Worm (Caenorhabditis elegans) whole organism, L3 larva: ENCODE data around the gene F31F7.1.

Source experiments
- R02D3.7 ChIP-seq: fragments of 150-350 bp; optimal IDR thresholded peaks from 2 replicates; lab custom pipeline; 2014; ENCODE audit warnings: missing biosample characterization, missing genetic modification characterization
- ZK546.5 ChIP-seq: sonication (generic microtip); optimal IDR thresholded peaks from 2 replicates; lab custom pipeline; 2017; ENCODE audit warnings: missing biosample characterization, missing genetic modification characterization
- aly-2 ChIP-seq: fragments of 150-350 bp; optimal IDR thresholded peaks from 2 replicates; lab custom pipeline; 2014; ENCODE audit warnings: missing biosample characterization, missing genetic modification characterization
- ama-1 ChIP-seq: fragments of 150-350 bp; optimal IDR thresholded peaks from 2 replicates; lab custom pipeline; 2018
- ceh-16 ChIP-seq: sonication (generic microtip); optimal IDR thresholded peaks from 2 replicates; lab custom pipeline; 2017; ENCODE audit warnings: missing biosample characterization, missing genetic modification characterization
- ceh-82 ChIP-seq: fragments of 150-350 bp; optimal IDR thresholded peaks from 2 replicates; lab custom pipeline; 2014; ENCODE audit warnings: missing biosample characterization, missing genetic modification characterization
- daf-12 ChIP-seq: fragments of 150-350 bp; optimal IDR thresholded peaks from 2 replicates; lab custom pipeline; 2014; ENCODE audit warnings: missing biosample characterization, missing genetic modification reagents, missing genetic modification characterization
- elt-1 ChIP-seq: fragments of 150-350 bp; optimal IDR thresholded peaks from 2 replicates; lab custom pipeline; 2014; ENCODE audit warnings: missing biosample characterization, missing genetic modification characterization
- elt-2 ChIP-seq: sonication (generic microtip); optimal IDR thresholded peaks from 2 replicates; lab custom pipeline; 2016; ENCODE audit warnings: missing genetic modification reagents, mild to moderate bottlenecking, missing genetic modification characterization, missing compliant biosample characterization
- elt-3 ChIP-seq, 3 experiments: fragments of 150-350 bp in 1 of 3; sonication (generic microtip) in 2 of 3; optimal IDR thresholded peaks; 2 replicates in 2 of 3; 4 replicates in 1 of 3; lab custom pipeline; 2014 to 2017; ENCODE audit warnings: missing biosample characterization in 3 of 3, missing genetic modification characterization in 3 of 3
- eor-1 ChIP-seq, 2 experiments: fragments of 150-350 bp; optimal IDR thresholded peaks; 2 replicates each; lab custom pipeline; 2014 to 2018; ENCODE audit warnings: missing biosample characterization in 2 of 2, missing genetic modification characterization in 2 of 2
- fkh-10 ChIP-seq: sonication (generic microtip); optimal IDR thresholded peaks from 2 replicates; lab custom pipeline; 2017; ENCODE audit warnings: missing biosample characterization, missing genetic modification reagents, missing genetic modification characterization
- fkh-2 ChIP-seq: fragments of 150-350 bp; optimal IDR thresholded peaks from 2 replicates; lab custom pipeline; 2014; ENCODE audit warnings: missing biosample characterization, missing genetic modification reagents, missing genetic modification characterization
- fos-1 ChIP-seq: fragments of 150-350 bp; optimal IDR thresholded peaks from 2 replicates; lab custom pipeline; 2014; ENCODE audit warnings: missing biosample characterization, missing genetic modification characterization
- jun-1 ChIP-seq: fragments of 150-350 bp; optimal IDR thresholded peaks from 2 replicates; lab custom pipeline; 2014; ENCODE audit warnings: missing biosample characterization, missing genetic modification reagents, missing genetic modification characterization
- lin-39 ChIP-seq: fragments of 150-350 bp; optimal IDR thresholded peaks from 2 replicates; lab custom pipeline; 2018; ENCODE audit warnings: missing biosample characterization, missing genetic modification reagents, missing genetic modification characterization
- lsy-12 ChIP-seq: sonication (generic microtip); optimal IDR thresholded peaks from 2 replicates; lab custom pipeline; 2016; ENCODE audit warnings: mild to moderate bottlenecking, missing genetic modification characterization, missing compliant biosample characterization
- mdl-1 ChIP-seq: fragments of 150-350 bp; optimal IDR thresholded peaks from 2 replicates; lab custom pipeline; 2014; ENCODE audit warnings: missing biosample characterization, missing genetic modification characterization
- mml-1 ChIP-seq: fragments of 150-350 bp; sonication (generic microtip); optimal IDR thresholded peaks from 3 replicates; lab custom pipeline; 2014; ENCODE audit warnings: missing biosample characterization, missing genetic modification characterization
- nfya-1 ChIP-seq: sonication (generic microtip); optimal IDR thresholded peaks from 2 replicates; lab custom pipeline; 2017; ENCODE audit warnings: missing genetic modification characterization, mild to moderate bottlenecking, missing compliant biosample characterization, antibody characterized with exemption, moderate library complexity; ENCODE audit not compliant: insufficient read depth
- nhr-12 ChIP-seq: fragments of 150-350 bp; optimal IDR thresholded peaks from 2 replicates; lab custom pipeline; 2014; ENCODE audit warnings: missing biosample characterization, missing genetic modification characterization
- nhr-23 ChIP-seq: fragments of 150-350 bp; optimal IDR thresholded peaks from 2 replicates; lab custom pipeline; 2014; ENCODE audit warnings: missing biosample characterization, missing genetic modification reagents, missing genetic modification characterization
- nhr-237 ChIP-seq: fragments of 150-350 bp; optimal IDR thresholded peaks from 2 replicates; lab custom pipeline; 2014; ENCODE audit warnings: missing biosample characterization, missing genetic modification characterization
- nhr-25 ChIP-seq: sonication (generic microtip); optimal IDR thresholded peaks from 2 replicates; lab custom pipeline; 2017; ENCODE audit warnings: missing biosample characterization, missing genetic modification characterization
- nhr-28 ChIP-seq: fragments of 150-350 bp; optimal IDR thresholded peaks from 2 replicates; lab custom pipeline; 2014; ENCODE audit warnings: missing biosample characterization, missing genetic modification characterization
- nhr-43 ChIP-seq: sonication (generic microtip); optimal IDR thresholded peaks from 2 replicates; lab custom pipeline; 2016; ENCODE audit warnings: mild to moderate bottlenecking, missing genetic modification characterization, missing compliant biosample characterization; ENCODE audit not compliant: poor library complexity, severe bottlenecking
- nhr-67 ChIP-seq: fragments of 150-350 bp; optimal IDR thresholded peaks from 2 replicates; lab custom pipeline; 2014; ENCODE audit warnings: missing biosample characterization, missing genetic modification characterization
- nhr-76 ChIP-seq: fragments of 150-350 bp; sonication (generic microtip); optimal IDR thresholded peaks from 5 replicates; lab custom pipeline; 2014; ENCODE audit warnings: missing biosample characterization, missing genetic modification characterization
- nhr-77 ChIP-seq: fragments of 150-350 bp; optimal IDR thresholded peaks from 2 replicates; lab custom pipeline; 2014; ENCODE audit warnings: missing biosample characterization, missing genetic modification characterization
- pha-4 ChIP-seq: fragments of 150-350 bp; optimal IDR thresholded peaks from 2 replicates; lab custom pipeline; 2014; ENCODE audit warnings: missing biosample characterization, missing genetic modification reagents, missing genetic modification characterization
- pqm-1 ChIP-seq: fragments of 150-350 bp; optimal IDR thresholded peaks from 2 replicates; lab custom pipeline; 2017; ENCODE audit warnings: missing biosample characterization, missing genetic modification characterization, inconsistent platforms
- skn-1 ChIP-seq: fragments of 150-350 bp; optimal IDR thresholded peaks from 2 replicates; lab custom pipeline; 2014; ENCODE audit warnings: missing biosample characterization, missing genetic modification characterization
- snpc-4 ChIP-seq: fragments of 150-350 bp; optimal IDR thresholded peaks from 2 replicates; lab custom pipeline; 2014; ENCODE audit warnings: missing biosample characterization, missing genetic modification characterization
- tbx-2 ChIP-seq: sonication (generic microtip); optimal IDR thresholded peaks from 2 replicates; lab custom pipeline; 2016; ENCODE audit warnings: mild to moderate bottlenecking, missing genetic modification characterization, missing compliant biosample characterization
- unc-39 ChIP-seq: sonication (generic microtip); optimal IDR thresholded peaks from 4 replicates; lab custom pipeline; 2017; ENCODE audit warnings: missing biosample characterization, missing genetic modification characterization
- unc-62 ChIP-seq: fragments of 150-350 bp; sonication (generic microtip); optimal IDR thresholded peaks from 4 replicates; lab custom pipeline; 2014; ENCODE audit warnings: missing biosample characterization, missing genetic modification reagents, missing genetic modification characterization
- zag-1 ChIP-seq: fragments of 150-350 bp; optimal IDR thresholded peaks from 2 replicates; lab custom pipeline; 2014; ENCODE audit warnings: missing biosample characterization, missing genetic modification characterization

F31F7.1 gene

ce11 chrV:6321280-6321679, 45.0 kb downstream of the F31F7.1 start:
- no peak for TF ChIP-seq ZK546.5 (tag; lab: Kevin White, UChicago)
- TF ChIP-seq pha-4 (tag; lab: Kevin White, UChicago), result no peak
- TF ChIP-seq lsy-12 (tag; lab: Kevin White, UChicago), result no peak
- TF ChIP-seq snpc-4 (tag; lab: Kevin White, UChicago), result no peak
- no peak for TF ChIP-seq aly-2 (tag; lab: Kevin White, UChicago)
- TF ChIP-seq zag-1 (tag; lab: Kevin White, UChicago), result no peak
- no peak for TF ChIP-seq pqm-1
- no peak for TF ChIP-seq mml-1 (tag; lab: Kevin White, UChicago)
- no peak for TF ChIP-seq ceh-16 (tag; lab: Kevin White, UChicago)
- no peak for TF ChIP-seq elt-2
- no peak for TF ChIP-seq jun-1 (tag; lab: Kevin White, UChicago)
- no peak for TF ChIP-seq eor-1 (tag; optimal IDR thresholded peaks at IDR 0.05; lab: Kevin White, UChicago)

ce11 chrV:6321733-6322198, 45.5 kb downstream of the F31F7.1 start, which contains the start of gene T28C12.15:
Gene T28C12.15, minus strand, starts transcription at chrV:6321783.
- no peak for TF ChIP-seq eor-1 (tag; optimal IDR thresholded peaks at IDR 0.05; lab: Kevin White, UChicago)
- TF ChIP-seq mdl-1 (tag; lab: Kevin White, UChicago), result no peak
- no peak for TF ChIP-seq nhr-77 (tag; lab: Kevin White, UChicago)
- no peak for TF ChIP-seq ceh-16 (tag; lab: Kevin White, UChicago)
- TF ChIP-seq unc-62 (GFP tag; lab: Kevin White, UChicago), result no peak
- TF ChIP-seq tbx-2 (tag; lab: Kevin White, UChicago), result no peak
- no peak for TF ChIP-seq skn-1 (tag; lab: Kevin White, UChicago)
- no peak for TF ChIP-seq fkh-2
- no peak for TF ChIP-seq nhr-12 (tag; lab: Kevin White, UChicago)
- no peak for TF ChIP-seq ceh-82 (tag; lab: Kevin White, UChicago)
- TF ChIP-seq, all 47 proteins: peak for 0

ce11 chrV:6322749-6323367, 46.6 kb downstream of the F31F7.1 start:
- TF ChIP-seq nhr-23 (tag; lab: Kevin White, UChicago) (peak; percentile 53), nhr-25 (peak; percentile 68), nhr-28 (no peak), nhr-43 (tag; lab: Kevin White, UChicago) (peak; percentile 20)

DNA sequence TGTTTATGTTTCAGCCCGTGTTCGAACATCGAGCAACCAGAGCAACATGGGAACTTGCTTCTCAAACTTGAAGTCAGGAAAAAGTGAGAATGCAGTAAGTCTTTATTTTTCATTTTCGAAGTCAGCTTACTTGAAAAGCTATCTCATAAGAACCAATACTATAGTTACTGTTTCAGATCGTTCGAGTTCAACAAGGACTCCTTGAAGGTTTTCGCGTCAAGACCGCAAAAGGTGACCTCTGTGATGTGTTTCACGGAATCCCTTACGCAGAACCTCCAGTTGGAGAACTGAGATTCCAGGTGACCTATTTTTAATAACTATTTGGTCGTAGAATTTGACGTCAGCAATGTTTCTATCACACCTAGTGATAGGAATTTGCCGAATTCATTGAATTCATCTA, 47.4 kb downstream of the F31F7.1 start:
- TF ChIP-seq daf-12 (tag; lab: Kevin White, UChicago) (no peak), nhr-12 (tag; lab: Kevin White, UChicago) (no peak), ZK546.5 (tag; lab: Kevin White, UChicago) (no peak), elt-1 (no peak), nfya-1 (no peak), nhr-237 (tag; lab: Kevin White, UChicago) (no peak), fkh-10 (GFP tag; lab: Kevin White, UChicago) (no peak), nhr-43 (tag; lab: Kevin White, UChicago) (no peak), ceh-16 (tag; lab: Kevin White, UChicago) (no peak), R02D3.7 (no peak), unc-62 (GFP tag; lab: Kevin White, UChicago) (no peak), tbx-2 (tag; lab: Kevin White, UChicago) (no peak), nhr-67 (tag; lab: Kevin White, UChicago) (no peak), lin-39 (tag; lab: Kevin White, UChicago) (no peak), unc-39 (tag; lab: Kevin White, UChicago) (no peak)

ce11 chrV:6326394-6326793, 50.2 kb downstream of the F31F7.1 start:
- no peak for TF ChIP-seq mml-1 (tag; lab: Kevin White, UChicago)
- TF ChIP-seq fos-1, result no peak
- no peak for TF ChIP-seq ceh-16 (tag; lab: Kevin White, UChicago)
- no peak for TF ChIP-seq elt-2
- TF ChIP-seq ceh-82 (tag; lab: Kevin White, UChicago), result no peak
- TF ChIP-seq nhr-43 (tag; lab: Kevin White, UChicago), result no peak
- peak in 1 of 3 experiments; percentile 33 for TF ChIP-seq elt-3 (tag; optimal IDR thresholded peaks at IDR 0.05; lab: Kevin White, UChicago)
- TF ChIP-seq nhr-76, result no peak
- TF ChIP-seq nhr-23 (tag; lab: Kevin White, UChicago), result no peak
- no peak for TF ChIP-seq jun-1 (tag; lab: Kevin White, UChicago)
- no peak for TF ChIP-seq nhr-12 (tag; lab: Kevin White, UChicago)
- peak; percentile 9 for TF ChIP-seq ama-1
- TF ChIP-seq unc-39 (tag; lab: Kevin White, UChicago), result no peak
- TF ChIP-seq skn-1 (tag; lab: Kevin White, UChicago), result no peak
- no peak for TF ChIP-seq pha-4 (tag; lab: Kevin White, UChicago)
